Fruit fly (Drosophila melanogaster): ENCODE measurements around the gene prg.
A peak's percentile ranks its signal among the peaks of the same experiment; 100 is the strongest.

- TF ChIP-seq Sox14 (GFP tag; optimal IDR thresholded peaks at IDR 0.05) (peak; percentile 98), ss (GFP tag; optimal IDR thresholded peaks at IDR 0.05) (peak; percentile 82 to 90), CG34406 (GFP tag; optimal IDR thresholded peaks at IDR 0.05) (peak; percentile 56), CG1621 (tag; optimal IDR thresholded peaks at IDR 0.05) (peak; percentile 71)
Measured at dm6 chr2L:8416350-8417046, 47.8 kb upstream of the prg start.
